Fruit fly (Drosophila melanogaster) S2 (cell line): ENCODE measurements around the gene Cka.

ENCODE experiments used
- CG8478 ChIP-seq: fragments of >200 bp; optimal IDR thresholded peaks from 2 replicates; lab custom pipeline; 2018
- CTCF ChIP-seq, 2 experiments: fragments of >200 bp; optimal IDR thresholded peaks; 2 replicates each; lab custom pipeline; 2018

DNA sequence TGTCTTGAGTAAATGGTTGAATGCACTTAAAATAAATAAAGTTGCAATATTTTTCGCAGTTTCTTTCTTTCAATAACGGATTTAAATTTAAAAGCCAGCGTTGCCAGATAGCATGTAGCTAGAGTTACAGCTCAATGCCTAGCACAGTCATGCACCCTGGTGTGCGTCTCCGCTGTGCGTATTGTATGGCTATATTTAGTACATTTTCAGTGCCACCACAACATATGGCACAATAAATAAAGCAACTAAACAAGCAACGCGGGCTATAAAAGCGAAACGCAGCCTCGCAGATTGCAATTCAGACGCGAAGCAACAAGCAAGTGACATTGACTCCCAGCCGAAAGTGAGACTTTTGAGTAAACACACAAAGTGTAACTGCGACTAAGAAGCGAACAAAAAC, 31.9 kb upstream of the Cka start, which contains the start of gene Sirup:
- TF ChIP-seq CG8478 (lab: Kevin White, UChicago) (no peak), CTCF (optimal IDR thresholded peaks at IDR 0.05; lab: Kevin White, UChicago) (peak; percentile 65 to 73)
